Worm (Caenorhabditis elegans) whole organism, L4 larva: Measurements from ENCODE around the gene rars-1.

Experiments used
- ZK546.5 ChIP-seq, 2 experiments: sonication (generic microtip); optimal IDR thresholded peaks; 2 replicates each; lab custom pipeline; 2017; ENCODE audit warnings: missing biosample characterization in 2 of 2, missing genetic modification characterization in 2 of 2
- ceh-82 ChIP-seq: sonication (generic microtip); optimal IDR thresholded peaks from 2 replicates; lab custom pipeline; 2017; ENCODE audit warnings: missing biosample characterization, missing genetic modification characterization
- dmd-9 ChIP-seq: fragments of 200-800 bp; sonication (Bioruptor generic); IDR thresholded peaks from 2 replicates; pipeline ENCODE4 v1.3.6; 2022; ENCODE audit warnings: missing genetic modification reagents, missing genetic modification characterization, missing compliant biosample characterization
- hlh-11 ChIP-seq: fragments of 200-800 bp; sonication (Bioruptor generic); optimal IDR thresholded peaks from 2 replicates; lab custom pipeline; 2018; ENCODE audit warnings: mild to moderate bottlenecking, missing genetic modification characterization, missing compliant biosample characterization
- jun-1 ChIP-seq: fragments of 150-350 bp; optimal IDR thresholded peaks from 2 replicates; lab custom pipeline; 2014; ENCODE audit warnings: missing biosample characterization, missing genetic modification reagents, missing genetic modification characterization
- lin-13 ChIP-seq: fragments of 150-350 bp; optimal IDR thresholded peaks from 2 replicates; lab custom pipeline; 2014; ENCODE audit warnings: missing biosample characterization, missing genetic modification reagents, missing genetic modification characterization
- lsy-2 ChIP-seq, 2 experiments: fragments of 150-350 bp in 1 of 2; sonication (generic microtip) in 1 of 2; optimal IDR thresholded peaks; 2 replicates each; lab custom pipeline; 2014 to 2017; ENCODE audit warnings: missing biosample characterization in 2 of 2, missing genetic modification characterization in 2 of 2
- nhr-76 ChIP-seq: fragments of 150-350 bp; optimal IDR thresholded peaks from 2 replicates; lab custom pipeline; 2014; ENCODE audit warnings: missing biosample characterization, missing genetic modification characterization
- saeg-2 ChIP-seq: fragments of 200-800 bp; sonication (Bioruptor generic); IDR thresholded peaks from 2 replicates; pipeline ENCODE4 v1.3.6; 2022; ENCODE audit warnings: missing genetic modification reagents, missing genetic modification characterization, missing compliant biosample characterization
- snpc-4 ChIP-seq: fragments of 150-350 bp; optimal IDR thresholded peaks from 2 replicates; lab custom pipeline; 2014; ENCODE audit warnings: missing biosample characterization, missing genetic modification characterization
- zag-1 ChIP-seq: fragments of 150-350 bp; optimal IDR thresholded peaks from 2 replicates; lab custom pipeline; 2014; ENCODE audit warnings: missing biosample characterization, missing genetic modification characterization
- ztf-7 ChIP-seq: fragments of 150-350 bp; optimal IDR thresholded peaks from 2 replicates; lab custom pipeline; 2014; ENCODE audit warnings: missing biosample characterization, missing genetic modification characterization

- no peak for TF ChIP-seq snpc-4 (tag; lab: Kevin White, UChicago)
- no peak for TF ChIP-seq nhr-76 (tag; lab: Kevin White, UChicago)
- TF ChIP-seq saeg-2 (GFP tag; lab: Robert Waterston, UW), result no peak
- TF ChIP-seq zag-1 (tag; lab: Kevin White, UChicago), result no peak
- no peak for TF ChIP-seq lin-13 (GFP tag; lab: Kevin White, UChicago)
- TF ChIP-seq ztf-7 (tag; lab: Kevin White, UChicago), result no peak
- TF ChIP-seq dmd-9 (GFP tag; lab: Robert Waterston, UW), result no peak
- TF ChIP-seq ZK546.5 (tag; optimal IDR thresholded peaks at IDR 0.05; lab: Kevin White, UChicago), result no peak
- TF ChIP-seq lsy-2 (tag; optimal IDR thresholded peaks at IDR 0.05; lab: Kevin White, UChicago), result no peak
- no peak for TF ChIP-seq ceh-82 (tag; lab: Kevin White, UChicago)
- no peak for TF ChIP-seq hlh-11
- TF ChIP-seq jun-1, result no peak
These were observed 44.3 kb upstream of the rars-1 start for ce11 chrIII:4961281-4961680.
